Worm (Caenorhabditis elegans) whole organism, late embryonic: ENCODE measurements around the gene M04D8.8.

Experiments used
- Y22D7AL.16 ChIP-seq: sonication (generic microtip); optimal IDR thresholded peaks from 2 replicates; lab custom pipeline; 2016; ENCODE audit warnings: missing genetic modification characterization, missing compliant biosample characterization
- ama-1 ChIP-seq: fragments of 150-350 bp; optimal IDR thresholded peaks from 2 replicates; lab custom pipeline; 2014
- ceh-14 ChIP-seq: sonication (generic microtip); optimal IDR thresholded peaks from 2 replicates; lab custom pipeline; 2016; ENCODE audit warnings: missing genotype, missing genetic modification characterization, missing compliant biosample characterization
- ceh-24 ChIP-seq: sonication (generic microtip); optimal IDR thresholded peaks from 2 replicates; lab custom pipeline; 2016; ENCODE audit warnings: mild to moderate bottlenecking, missing genetic modification characterization, missing compliant biosample characterization
- dmd-4 ChIP-seq: sonication (generic microtip); optimal IDR thresholded peaks from 2 replicates; lab custom pipeline; 2016; ENCODE audit warnings: borderline replicate concordance, missing genetic modification characterization, missing compliant biosample characterization
- hlh-30 ChIP-seq: sonication (generic microtip); optimal IDR thresholded peaks from 2 replicates; lab custom pipeline; 2017; ENCODE audit warnings: antibody characterized with exemption, missing genetic modification characterization, missing compliant biosample characterization; ENCODE audit not compliant: insufficient read depth
- hlh-6 ChIP-seq: sonication (generic microtip); optimal IDR thresholded peaks from 2 replicates; lab custom pipeline; 2016; ENCODE audit warnings: missing genotype, missing genetic modification characterization, missing compliant biosample characterization
- hlh-8 ChIP-seq: sonication (generic microtip); optimal IDR thresholded peaks from 2 replicates; lab custom pipeline; 2016; ENCODE audit warnings: missing genotype, missing genetic modification characterization, missing compliant biosample characterization
- tbx-2 ChIP-seq: sonication (generic microtip); optimal IDR thresholded peaks from 2 replicates; lab custom pipeline; 2016; ENCODE audit warnings: missing genetic modification characterization, missing compliant biosample characterization

ce11 chrIII:9991324-9991723 lies 42.7 kb upstream of the M04D8.8 start:
- no peak for TF ChIP-seq tbx-2
- no peak for TF ChIP-seq ceh-14 (tag; lab: Kevin White, UChicago)
- TF ChIP-seq hlh-6 (tag; lab: Kevin White, UChicago): no peak
- TF ChIP-seq Y22D7AL.16 (tag; lab: Kevin White, UChicago): no peak
- no peak for TF ChIP-seq dmd-4
- TF ChIP-seq hlh-30: no peak
- TF ChIP-seq ceh-24 (tag; lab: Kevin White, UChicago): no peak
- TF ChIP-seq hlh-8 (tag; lab: Kevin White, UChicago): no peak
- no peak for TF ChIP-seq ama-1 (lab: Kevin White, UChicago)
